Worm (Caenorhabditis elegans) whole organism, mixed stage, embryonic: ENCODE data around the gene cdka-1.

Source experiments
- elt-3 ChIP-seq: fragments of 150-350 bp; optimal IDR thresholded peaks from 2 replicates; lab custom pipeline; 2014; ENCODE audit warnings: missing biosample characterization, missing genetic modification characterization
- flh-1 ChIP-seq: fragments of 200-800 bp; sonication (Bioruptor generic); optimal IDR thresholded peaks from 2 replicates; lab custom pipeline; 2018; ENCODE audit warnings: mild to moderate bottlenecking, missing genetic modification characterization, moderate library complexity, missing compliant biosample characterization
- lin-13 ChIP-seq: fragments of 150-350 bp; optimal IDR thresholded peaks from 2 replicates; lab custom pipeline; 2014; ENCODE audit warnings: missing biosample characterization, missing genetic modification characterization
- lin-32 ChIP-seq: fragments of 200-800 bp; sonication (Bioruptor generic); optimal IDR thresholded peaks from 2 replicates; lab custom pipeline; 2018; ENCODE audit warnings: mild to moderate bottlenecking, missing genetic modification characterization, missing compliant biosample characterization
- nhr-12 ChIP-seq: fragments of 150-350 bp; optimal IDR thresholded peaks from 2 replicates; lab custom pipeline; 2014; ENCODE audit warnings: missing biosample characterization, missing genetic modification characterization
- nhr-28 ChIP-seq: fragments of 150-350 bp; optimal IDR thresholded peaks from 2 replicates; lab custom pipeline; 2014; ENCODE audit warnings: missing biosample characterization, missing genetic modification characterization
- pha-4 ChIP-seq: fragments of 150-350 bp; optimal IDR thresholded peaks from 2 replicates; lab custom pipeline; 2018; ENCODE audit warnings: missing biosample characterization, missing genetic modification reagents, missing genetic modification characterization
- snpc-4 ChIP-seq: fragments of 150-350 bp; optimal IDR thresholded peaks from 2 replicates; lab custom pipeline; 2014; ENCODE audit warnings: missing biosample characterization, missing genetic modification characterization
- unc-39 ChIP-seq: fragments of 150-350 bp; optimal IDR thresholded peaks from 2 replicates; lab custom pipeline; 2014; ENCODE audit warnings: missing biosample characterization, missing genetic modification characterization
- unc-62 ChIP-seq: fragments of 150-350 bp; optimal IDR thresholded peaks from 2 replicates; lab custom pipeline; 2014; ENCODE audit warnings: missing biosample characterization, missing genetic modification reagents, missing genetic modification characterization
- ztf-11 ChIP-seq: fragments of 150-350 bp; optimal IDR thresholded peaks from 2 replicates; lab custom pipeline; 2014; ENCODE audit warnings: missing biosample characterization, missing genetic modification characterization

DNA sequence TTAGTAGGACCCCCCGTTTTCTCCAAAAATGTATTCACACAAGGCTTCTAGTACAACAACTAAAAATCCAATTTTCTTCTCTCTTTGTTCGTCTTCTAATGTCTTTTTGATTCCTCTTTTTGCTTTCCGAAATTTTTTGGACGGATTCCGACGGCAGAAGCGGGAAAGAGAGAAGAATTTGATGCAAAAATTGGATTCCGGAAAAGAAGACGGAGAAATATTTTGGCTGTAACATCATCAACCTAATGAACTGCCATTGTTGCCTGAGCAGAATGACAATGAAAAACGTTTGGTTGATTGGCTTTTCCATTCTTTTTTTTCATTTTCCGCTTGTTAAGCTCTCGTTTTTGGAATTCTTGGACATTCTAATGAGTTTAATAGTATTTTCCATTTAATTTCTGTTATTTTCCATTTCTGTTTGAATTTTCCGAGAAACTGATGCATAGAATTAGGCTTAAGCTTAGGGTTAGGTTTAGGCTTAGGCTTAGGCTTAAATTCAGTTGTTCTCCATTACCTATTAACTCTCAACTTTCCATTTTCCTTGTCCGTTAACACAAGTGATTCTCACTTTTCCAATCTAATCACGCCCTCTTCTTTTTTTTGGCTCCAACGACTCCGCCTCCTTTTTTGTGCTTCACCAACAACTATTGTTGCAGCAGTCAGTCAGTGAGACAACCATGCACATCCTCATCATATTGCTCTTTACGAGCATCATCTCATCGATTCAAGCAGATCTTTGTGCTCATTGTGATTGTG lies 36.0 kb upstream of the cdka-1 start, which contains the start of gene lron-5:
- TF ChIP-seq unc-62 (GFP tag; lab: Kevin White, UChicago): no peak
- no peak for TF ChIP-seq flh-1 (GFP tag; lab: Kevin White, UChicago)
- TF ChIP-seq nhr-12 (tag; lab: Kevin White, UChicago): no peak
- TF ChIP-seq pha-4: no peak
- TF ChIP-seq unc-39 (tag; lab: Kevin White, UChicago): no peak
- TF ChIP-seq ztf-11 (tag; lab: Kevin White, UChicago): no peak
- TF ChIP-seq nhr-28 (tag; lab: Kevin White, UChicago): no peak
- no peak for TF ChIP-seq elt-3
- TF ChIP-seq lin-32 (GFP tag; lab: Kevin White, UChicago): no peak
- TF ChIP-seq lin-13 (tag; lab: Kevin White, UChicago): no peak
- no peak for TF ChIP-seq snpc-4
